Fruit fly (Drosophila melanogaster): ENCODE measurements around the gene shtd.

The shtd gene

DNA sequence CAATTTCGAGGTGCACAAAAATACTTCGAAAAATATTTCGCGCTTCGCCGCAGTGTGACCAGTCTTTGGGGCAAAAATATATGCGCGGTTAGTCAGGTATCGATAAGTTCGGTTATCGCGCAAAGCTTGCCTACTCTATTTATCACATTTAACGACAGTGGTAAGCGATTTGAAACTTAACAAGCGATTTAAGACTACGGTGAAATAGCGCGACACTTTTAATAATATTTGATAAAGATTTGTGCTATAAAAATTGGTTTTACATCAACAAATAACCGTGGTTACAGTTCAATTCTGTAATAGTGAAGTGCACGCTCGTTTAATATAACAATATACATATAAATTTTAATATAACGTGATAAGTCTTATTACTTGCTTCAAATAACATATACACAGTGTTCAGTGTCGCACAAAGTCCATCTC is 13.1 kb upstream of the shtd start, which contains the start of gene mh (continued):
- peak; percentile 26; the same call in 1 of the 3 replicates for TF ChIP-seq tgo (GFP tag; IDR thresholded peaks at IDR 0.05)
- TF ChIP-seq ATbp (GFP tag; optimal IDR thresholded peaks at IDR 0.05), result no peak
- TF ChIP-seq Kr (GFP tag; optimal IDR thresholded peaks at IDR 0.05), result no peak
- TF ChIP-seq CG3995 (GFP tag; optimal IDR thresholded peaks at IDR 0.05), result peak; percentile 24
- peak; percentile 34 for TF ChIP-seq Max (GFP tag; optimal IDR thresholded peaks at IDR 0.05)
- no peak for TF ChIP-seq CG1024 (GFP tag; IDR thresholded peaks at IDR 0.05)
- TF ChIP-seq Adf1 (GFP tag; IDR thresholded peaks at IDR 0.05), result no peak
- TF ChIP-seq CG34376 (GFP tag; optimal IDR thresholded peaks at IDR 0.05), result no peak
- peak; percentile 80 for TF ChIP-seq Dref (GFP tag; IDR thresholded peaks at IDR 0.05)
- peak; percentile 75 for TF ChIP-seq amos (GFP tag; IDR thresholded peaks at IDR 0.05; ENCODE audit: partially characterized antibody)
- no peak for TF ChIP-seq exex (tag; optimal IDR thresholded peaks at IDR 0.05)
- peak; percentile 52 for TF ChIP-seq CG30403 (GFP tag; optimal IDR thresholded peaks at IDR 0.05)
- no peak; the same call in 1 of the 2 replicates for TF ChIP-seq sob (GFP tag; IDR thresholded peaks at IDR 0.05)
- peak; percentile 5 for TF ChIP-seq jumu (GFP tag; optimal IDR thresholded peaks at IDR 0.05)
- TF ChIP-seq Fer1 (GFP tag; optimal IDR thresholded peaks at IDR 0.05), result peak; percentile 20
- peak; percentile 60 for TF ChIP-seq Bgb (GFP tag; IDR thresholded peaks at IDR 0.05; ENCODE audit: partially characterized antibody)
- TF ChIP-seq Med (GFP tag), result peak; percentile 69

DNA sequence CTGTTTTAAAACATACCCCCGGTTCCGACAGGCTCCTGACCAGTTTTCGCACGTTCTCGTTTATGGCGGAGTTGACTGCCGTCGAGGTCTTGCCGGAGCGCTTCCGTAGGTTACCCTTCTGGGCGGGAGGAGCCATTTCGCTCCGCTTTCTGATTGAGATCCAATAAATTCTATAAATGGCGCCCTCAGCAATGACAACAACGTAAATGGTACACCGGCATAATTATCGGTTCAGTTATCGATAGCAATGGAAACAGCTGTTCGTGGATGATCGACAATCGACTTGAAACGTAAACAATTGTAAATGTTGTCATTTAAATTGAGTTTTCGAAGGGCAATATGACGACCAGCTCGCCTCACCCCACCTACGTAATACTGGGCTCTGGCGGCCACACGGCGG is 9.7 kb upstream of the shtd start, which contains the start of the genes Grip128 and Alg14:
Gene Grip128, minus strand, starts transcription at position 216 of the 400 bp plus-strand sequence.
Gene Alg14, plus strand, starts transcription at position 261 of the 400 bp plus-strand sequence.
- TF ChIP-seq CG17361 (GFP tag; IDR thresholded peaks at IDR 0.05) (peak; percentile 38; the same call in 2 of the 3 replicates), CG3995 (GFP tag; optimal IDR thresholded peaks at IDR 0.05) (no peak), stwl (tag; optimal IDR thresholded peaks at IDR 0.05) (peak; percentile 16), CG13287 (GFP tag; IDR thresholded peaks at IDR 0.05; ENCODE audit: partially characterized antibody) (peak; percentile 68), bsh (GFP tag; optimal IDR thresholded peaks at IDR 0.05) (no peak), hth (optimal IDR thresholded peaks at IDR 0.05) (no peak), ind (GFP tag; optimal IDR thresholded peaks at IDR 0.05) (no peak), CG9932 (GFP tag; IDR thresholded peaks at IDR 0.05) (no peak), gsb (GFP tag; IDR thresholded peaks at IDR 0.05) (no peak), Antp (GFP tag; optimal IDR thresholded peaks at IDR 0.05) (no peak), CG34422 (GFP tag; IDR thresholded peaks at IDR 0.05) (no peak), CG1647 (GFP tag; optimal IDR thresholded peaks at IDR 0.05) (no peak), CG4404 (GFP tag; IDR thresholded peaks at IDR 0.05) (no peak), CG12744 (GFP tag; optimal IDR thresholded peaks at IDR 0.05) (no peak), CG30431 (GFP tag; optimal IDR thresholded peaks at IDR 0.05) (no peak), CG4360 (GFP tag; IDR thresholded peaks at IDR 0.05) (no peak), Mrtf (GFP tag; IDR thresholded peaks at IDR 0.05) (no peak), CG6254 (GFP tag; optimal IDR thresholded peaks at IDR 0.05) (no peak), CG14860 (GFP tag; IDR thresholded peaks at IDR 0.05; ENCODE audit: partially characterized antibody) (peak; percentile 52; the same call in 1 of the 3 replicates), repo (GFP tag; optimal IDR thresholded peaks at IDR 0.05) (no peak), bcd (GFP tag; optimal IDR thresholded peaks at IDR 0.05) (no peak), br (optimal IDR thresholded peaks at IDR 0.05) (no peak), C15 (GFP tag; IDR thresholded peaks at IDR 0.05) (no peak), CG4328 (GFP tag; optimal IDR thresholded peaks at IDR 0.05) (no peak), Fer3 (tag; optimal IDR thresholded peaks at IDR 0.05) (no peak), usp (GFP tag; optimal IDR thresholded peaks at IDR 0.05) (no peak), Nf-YA (GFP tag; IDR thresholded peaks at IDR 0.05) (no peak), CG16863 (GFP tag; optimal IDR thresholded peaks at IDR 0.05) (no peak), jumu (GFP tag; optimal IDR thresholded peaks at IDR 0.05) (no peak), nerfin-2 (GFP tag; IDR thresholded peaks at IDR 0.05; ENCODE audit: partially characterized antibody) (peak; percentile 76), ato (GFP tag; IDR thresholded peaks at IDR 0.05; ENCODE audit: partially characterized antibody) (0 out of 2 replicates have a peak, but pooled peaks have one; percentile 41), CG4820 (GFP tag; optimal IDR thresholded peaks at IDR 0.05) (no peak), Ssrp (tag; optimal IDR thresholded peaks at IDR 0.05) (no peak), CG9215 (GFP tag; IDR thresholded peaks at IDR 0.05) (no peak), Deaf1 (tag; optimal IDR thresholded peaks at IDR 0.05) (no peak), CG10979 (tag; optimal IDR thresholded peaks at IDR 0.05) (no peak), CG3847 (GFP tag; IDR thresholded peaks at IDR 0.05) (no peak)

Measured in whole organism, embryonic.